Worm (Caenorhabditis elegans): ENCODE data around the gene fbxa-60.
A peak's percentile ranks its signal among the peaks of the same experiment; 100 is the strongest.

The fbxa-60 gene

DNA sequence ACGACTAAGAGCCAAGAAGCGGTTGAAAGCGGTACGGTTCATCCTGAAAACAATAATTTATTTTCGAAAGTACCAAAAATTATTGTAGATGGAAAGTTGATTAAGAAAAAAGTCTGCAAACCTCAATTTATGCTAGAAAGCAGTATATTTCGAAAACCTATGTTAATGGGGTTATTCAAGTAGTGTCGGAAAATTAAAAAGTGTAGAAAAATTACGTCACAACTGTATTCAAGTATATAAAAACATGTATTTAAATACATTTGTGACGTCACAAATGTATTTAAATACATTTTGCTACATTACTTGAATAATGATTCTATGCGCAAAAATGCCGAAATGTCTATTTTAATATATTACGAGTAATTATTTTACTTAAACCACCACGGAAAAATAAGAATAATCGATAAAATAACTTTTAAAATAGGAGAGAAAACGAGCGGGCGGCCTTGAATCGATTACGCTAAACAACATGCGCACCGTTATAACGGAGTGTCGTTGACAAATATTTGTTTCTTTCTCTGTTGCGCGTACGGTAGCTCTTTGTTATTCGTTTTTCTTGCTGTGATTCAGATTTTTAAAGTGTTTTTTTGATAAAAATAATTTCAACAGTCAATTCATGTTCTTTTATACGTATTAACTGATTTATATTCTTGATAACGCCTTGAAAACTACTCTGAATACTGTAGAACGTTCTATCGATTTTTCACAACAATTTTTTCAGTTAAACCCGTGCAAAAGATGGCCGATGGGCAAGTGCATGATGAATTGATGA, 35.4 kb downstream of the fbxa-60 start, which contains the start of the genes F23H11.5 and bra-2:
TSS of gene F23H11.5 (minus strand) at position 51 of the 772 bp plus-strand sequence.
TSS of gene bra-2 (plus strand) at position 722 of the 772 bp plus-strand sequence.
- TF ChIP-seq lin-13 (GFP tag; optimal IDR thresholded peaks at IDR 0.05), result no peak
- TF ChIP-seq unc-130 (tag; optimal IDR thresholded peaks at IDR 0.05), result peak; percentile 36
- TF ChIP-seq snu-23 (GFP tag; optimal IDR thresholded peaks at IDR 0.05), result peak; percentile 44
- TF ChIP-seq ceh-82 (tag; optimal IDR thresholded peaks at IDR 0.05), result no peak
- peak; percentile 27 for TF ChIP-seq F16B12.6 (tag; optimal IDR thresholded peaks at IDR 0.05)
- TF ChIP-seq ceh-63 (GFP tag; optimal IDR thresholded peaks at IDR 0.05), result no peak
- no peak for TF ChIP-seq hpl-2 (GFP tag; optimal IDR thresholded peaks at IDR 0.05)
- TF ChIP-seq skn-1 (tag; optimal IDR thresholded peaks at IDR 0.05), result peak; percentile 14
- TF ChIP-seq ceh-8 (GFP tag; optimal IDR thresholded peaks at IDR 0.05), result no peak
- no peak for TF ChIP-seq tlp-1 (tag; optimal IDR thresholded peaks at IDR 0.05)
- no peak for TF ChIP-seq unc-30 (tag; optimal IDR thresholded peaks at IDR 0.05)
- peak in 2 of 3 experiments; percentile 27 to 43 for TF ChIP-seq dpl-1 (GFP tag; optimal IDR thresholded peaks at IDR 0.05)
- TF ChIP-seq ztf-11 (tag; optimal IDR thresholded peaks at IDR 0.05), result no peak
- no peak for TF ChIP-seq Y116A8C.19 (tag; optimal IDR thresholded peaks at IDR 0.05; ENCODE audit: borderline replicate concordance)
- peak; percentile 31 for TF ChIP-seq nhr-47 (tag; optimal IDR thresholded peaks at IDR 0.05)
- peak; percentile 34 for TF ChIP-seq nhr-71 (tag; optimal IDR thresholded peaks at IDR 0.05)
- TF ChIP-seq lir-3 (tag; optimal IDR thresholded peaks at IDR 0.05; ENCODE audit: poor library complexity), result peak; percentile 9
- no peak for TF ChIP-seq sup-37 (GFP tag; optimal IDR thresholded peaks at IDR 0.05)
- TF ChIP-seq blmp-1 (tag; optimal IDR thresholded peaks at IDR 0.05), result peak; percentile 57
- TF ChIP-seq C16A3.4 (tag; optimal IDR thresholded peaks at IDR 0.05), result peak; percentile 48
- TF ChIP-seq lsy-2 (tag; optimal IDR thresholded peaks at IDR 0.05), result peak; percentile 50 to 82
- no peak for TF ChIP-seq hlh-17 (GFP tag; optimal IDR thresholded peaks at IDR 0.05; ENCODE audit: borderline replicate concordance)
- peak; percentile 1 for TF ChIP-seq nhr-20 (tag; optimal IDR thresholded peaks at IDR 0.05)
- TF ChIP-seq ces-1 (GFP tag; optimal IDR thresholded peaks at IDR 0.05), result no peak
- peak in 1 of 6 experiments; percentile 5 for TF ChIP-seq elt-3 (tag; optimal IDR thresholded peaks at IDR 0.05)
- TF ChIP-seq ets-5 (GFP tag; IDR thresholded peaks at IDR 0.05), result no peak
- TF ChIP-seq aha-1 (tag; optimal IDR thresholded peaks at IDR 0.05), result no peak
- peak; percentile 24 to 35 for TF ChIP-seq efl-1 (optimal IDR thresholded peaks at IDR 0.05)
- peak; percentile 32 to 79 for TF ChIP-seq efl-1 (GFP tag; optimal IDR thresholded peaks at IDR 0.05 in 1 of 2)
- peak; percentile 33 to 41 for TF ChIP-seq lin-35 (GFP tag; optimal IDR thresholded peaks at IDR 0.05)
- peak; percentile 5 for TF ChIP-seq swsn-7 (tag; optimal IDR thresholded peaks at IDR 0.05)

DNA sequence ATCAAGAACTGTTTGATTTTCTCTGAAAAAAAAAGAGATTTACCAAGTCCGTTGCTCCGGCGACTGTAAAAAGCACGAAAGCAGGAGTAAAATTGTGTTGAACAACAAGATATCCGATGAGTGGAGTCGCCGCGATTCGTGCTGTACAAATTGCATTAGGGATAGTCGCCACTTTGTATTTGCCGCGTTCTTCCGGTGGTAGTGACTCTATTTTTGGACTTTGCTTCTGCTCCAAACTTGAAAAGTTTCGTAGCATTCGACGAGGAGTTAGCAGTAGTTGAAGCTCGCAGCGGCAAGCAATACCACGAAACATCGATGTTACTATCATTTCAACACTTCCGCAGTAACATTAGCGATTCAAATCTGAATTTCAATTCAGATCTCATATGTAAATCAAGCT, 36.6 kb downstream of the fbxa-60 start, which contains the start of gene crls-1:
TSS of gene crls-1 (minus strand) at position 363 of the 400 bp plus-strand sequence.
- TF ChIP-seq lsy-2 (tag; optimal IDR thresholded peaks at IDR 0.05) (peak in 1 of 2 experiments; percentile 4), rnt-1 (tag; optimal IDR thresholded peaks at IDR 0.05) (peak; percentile 7), nhr-11 (tag; optimal IDR thresholded peaks at IDR 0.05) (no peak), nhr-85 (tag) (peak; percentile 14), nhr-47 (tag; optimal IDR thresholded peaks at IDR 0.05) (peak; percentile 3), sptf-1 (tag; optimal IDR thresholded peaks at IDR 0.05) (no peak), pax-3 (tag; optimal IDR thresholded peaks at IDR 0.05) (no peak), Y116A8C.19 (tag; optimal IDR thresholded peaks at IDR 0.05; ENCODE audit: borderline replicate concordance) (no peak), ceh-8 (GFP tag; optimal IDR thresholded peaks at IDR 0.05) (no peak)

- TF ChIP-seq ceh-90 (tag; optimal IDR thresholded peaks at IDR 0.05), result no peak
- TF ChIP-seq snu-23 (GFP tag; optimal IDR thresholded peaks at IDR 0.05), result peak; percentile 5
- no peak for TF ChIP-seq ztf-4 (tag; optimal IDR thresholded peaks at IDR 0.05)
- TF ChIP-seq tlp-1 (tag; optimal IDR thresholded peaks at IDR 0.05), result no peak
- TF ChIP-seq efl-1 (optimal IDR thresholded peaks at IDR 0.05), result peak; percentile 6 to 49
- TF ChIP-seq efl-1 (GFP tag; optimal IDR thresholded peaks at IDR 0.05 in 1 of 2), result peak in 1 of 2 experiments; percentile 7
- TF ChIP-seq elt-3 (tag; optimal IDR thresholded peaks at IDR 0.05), result no peak
- TF ChIP-seq lsy-2 (tag; optimal IDR thresholded peaks at IDR 0.05), result peak in 1 of 2 experiments; percentile 45
- TF ChIP-seq unc-130 (tag; optimal IDR thresholded peaks at IDR 0.05), result no peak
- TF ChIP-seq hlh-17 (GFP tag; optimal IDR thresholded peaks at IDR 0.05; ENCODE audit: borderline replicate concordance), result no peak
- TF ChIP-seq snpc-4 (tag; optimal IDR thresholded peaks at IDR 0.05), result no peak
- TF ChIP-seq nhr-47 (tag; optimal IDR thresholded peaks at IDR 0.05), result no peak
- TF ChIP-seq fkh-10 (GFP tag; optimal IDR thresholded peaks at IDR 0.05), result no peak
- TF ChIP-seq jun-1 (tag; optimal IDR thresholded peaks at IDR 0.05), result peak; percentile 71
- no peak for TF ChIP-seq nhr-19 (GFP tag; conservative IDR thresholded peaks at IDR 0.05)
- no peak for TF ChIP-seq lin-13 (GFP tag; optimal IDR thresholded peaks at IDR 0.05)
- peak; percentile 36 for TF ChIP-seq lin-14 (GFP tag; optimal IDR thresholded peaks at IDR 0.05)
- no peak for TF ChIP-seq nhr-12 (tag; optimal IDR thresholded peaks at IDR 0.05)
- TF ChIP-seq blmp-1 (tag; optimal IDR thresholded peaks at IDR 0.05), result peak; percentile 61
- peak; percentile 94 for TF ChIP-seq fos-1 (tag; optimal IDR thresholded peaks at IDR 0.05)
- TF ChIP-seq sptf-1 (tag; optimal IDR thresholded peaks at IDR 0.05), result no peak
- TF ChIP-seq nhr-237 (tag; optimal IDR thresholded peaks at IDR 0.05), result no peak
- no peak for TF ChIP-seq ztf-11 (tag; optimal IDR thresholded peaks at IDR 0.05)
Observed at ce11 chrIII:907990-908389, 38.1 kb downstream of the fbxa-60 start.

Data from whole organism, L1 larva.